Fruit fly (Drosophila melanogaster): ENCODE results near the gene ORMDL.

The ORMDL gene

dm6 chr3L:21634152-21634689, 884 bp upstream of the ORMDL start, which contains the start of gene MED1 (continued):
- TF ChIP-seq Hr51 (GFP tag; optimal IDR thresholded peaks at IDR 0.05): no peak
- no peak for TF ChIP-seq sim (GFP tag; IDR thresholded peaks at IDR 0.05)
- no peak for TF ChIP-seq CG31224 (GFP tag; IDR thresholded peaks at IDR 0.05)
- no peak for TF ChIP-seq D (optimal IDR thresholded peaks at IDR 0.05)
- TF ChIP-seq D (GFP tag; optimal IDR thresholded peaks at IDR 0.05): no peak
- TF ChIP-seq nmo (GFP tag; optimal IDR thresholded peaks at IDR 0.05): peak; percentile 37
- no peak for TF ChIP-seq CG32767 (GFP tag; IDR thresholded peaks at IDR 0.05)
- no peak for TF ChIP-seq salm (tag; optimal IDR thresholded peaks at IDR 0.05)
- no peak for TF ChIP-seq lola (GFP tag; optimal IDR thresholded peaks at IDR 0.05)
- TF ChIP-seq gsb (GFP tag; IDR thresholded peaks at IDR 0.05): no peak
- peak; percentile 29 for TF ChIP-seq Ets97D (GFP tag; optimal IDR thresholded peaks at IDR 0.05)
- peak; percentile 54 for TF ChIP-seq BEAF-32 (GFP tag; optimal IDR thresholded peaks at IDR 0.05)
- TF ChIP-seq maf-S (GFP tag; optimal IDR thresholded peaks at IDR 0.05): no peak
- no peak for TF ChIP-seq Sox102F (GFP tag; optimal IDR thresholded peaks at IDR 0.05)
- peak; percentile 24 for TF ChIP-seq CG9817 (tag; optimal IDR thresholded peaks at IDR 0.05)
- TF ChIP-seq Dip2 (GFP tag; IDR thresholded peaks at IDR 0.05): no peak
- TF ChIP-seq CG3838 (GFP tag; optimal IDR thresholded peaks at IDR 0.05): no peak
- TF ChIP-seq hkb (optimal IDR thresholded peaks at IDR 0.05): no peak
- no peak for TF ChIP-seq hkb (GFP tag; IDR thresholded peaks at IDR 0.05)
- no peak for TF ChIP-seq yki (optimal IDR thresholded peaks at IDR 0.05)
- peak; percentile 99 for TF ChIP-seq phol (tag; optimal IDR thresholded peaks at IDR 0.05)
- TF ChIP-seq CG10565 (GFP tag; optimal IDR thresholded peaks at IDR 0.05): no peak
- TF ChIP-seq CG2889 (GFP tag; IDR thresholded peaks at IDR 0.05): no peak
- no peak for TF ChIP-seq E2f1 (GFP tag; IDR thresholded peaks at IDR 0.05)
- peak; percentile 15 for TF ChIP-seq grau (tag; optimal IDR thresholded peaks at IDR 0.05)
- no peak for TF ChIP-seq Side (GFP tag; optimal IDR thresholded peaks at IDR 0.05)
- TF ChIP-seq HLH54F (GFP tag; optimal IDR thresholded peaks at IDR 0.05): no peak
- no peak for TF ChIP-seq zf30C (GFP tag; optimal IDR thresholded peaks at IDR 0.05)
- TF ChIP-seq CG34224 (GFP tag; IDR thresholded peaks at IDR 0.05; ENCODE audit: partially characterized antibody): no peak
- peak; percentile 57 for TF ChIP-seq MBD-R2 (GFP tag; IDR thresholded peaks at IDR 0.05)
- TF ChIP-seq CG12744 (GFP tag; optimal IDR thresholded peaks at IDR 0.05): no peak
- no peak for TF ChIP-seq CG10267 (tag; optimal IDR thresholded peaks at IDR 0.05)
- no peak for TF ChIP-seq CG8478 (optimal IDR thresholded peaks at IDR 0.05)
- TF ChIP-seq CG11560 (tag; IDR thresholded peaks at IDR 0.05): no peak
- no peak for TF ChIP-seq gro (GFP tag; optimal IDR thresholded peaks at IDR 0.05)
- 0 out of 2 replicates have a peak, but pooled peaks have one; percentile 39 for TF ChIP-seq slbo (GFP tag; IDR thresholded peaks at IDR 0.05)
- TF ChIP-seq Abd-B (GFP tag; optimal IDR thresholded peaks at IDR 0.05): no peak
- TF ChIP-seq CG12769 (tag; optimal IDR thresholded peaks at IDR 0.05): no peak
- peak; percentile 30 for TF ChIP-seq CG17829 (tag; optimal IDR thresholded peaks at IDR 0.05)
- TF ChIP-seq CG9215 (GFP tag; IDR thresholded peaks at IDR 0.05): no peak
- TF ChIP-seq CG17186 (GFP tag; optimal IDR thresholded peaks at IDR 0.05): no peak
- TF ChIP-seq CG15479 (GFP tag; optimal IDR thresholded peaks at IDR 0.05): no peak
- TF ChIP-seq CG1832 (GFP tag; optimal IDR thresholded peaks at IDR 0.05): no peak
- no peak for TF ChIP-seq CG6689 (GFP tag; IDR thresholded peaks at IDR 0.05)
- no peak for TF ChIP-seq CG14965 (GFP tag; optimal IDR thresholded peaks at IDR 0.05; ENCODE audit: borderline replicate concordance)
- no peak for TF ChIP-seq HLH4C (GFP tag; IDR thresholded peaks at IDR 0.05; ENCODE audit: partially characterized antibody)
- TF ChIP-seq CG16779 (GFP tag; IDR thresholded peaks at IDR 0.05): no peak
- peak; percentile 71 for TF ChIP-seq pzg (GFP tag; optimal IDR thresholded peaks at IDR 0.05)
- TF ChIP-seq CG3163 (GFP tag; optimal IDR thresholded peaks at IDR 0.05): no peak
- peak; percentile 11 for TF ChIP-seq nerfin-1 (tag; optimal IDR thresholded peaks at IDR 0.05)
- no peak for TF ChIP-seq CG14441 (GFP tag; IDR thresholded peaks at IDR 0.05)
- TF ChIP-seq CG14710 (tag; optimal IDR thresholded peaks at IDR 0.05): peak; percentile 27

Data from whole organism, embryonic.